Fruit fly (Drosophila melanogaster) S2 (cell line): ENCODE results near the gene E2f2.

Experiments used
- CG8478 ChIP-seq: fragments of >200 bp; optimal IDR thresholded peaks from 2 replicates; lab custom pipeline; 2018
- CTCF ChIP-seq, 2 experiments: fragments of >200 bp; optimal IDR thresholded peaks; 2 replicates each; lab custom pipeline; 2018

- TF ChIP-seq CTCF (optimal IDR thresholded peaks at IDR 0.05; lab: Kevin White, UChicago): no peak
- TF ChIP-seq CG8478 (lab: Kevin White, UChicago): no peak
Measured at dm6 chr2L:21113546-21113945, 43.0 kb downstream of the E2f2 start.
